Worm (Caenorhabditis elegans) whole organism, midembryonic: ENCODE measurements around the gene R07B1.11.

Experiments
- T22C8.4 ChIP-seq: fragments of 200-800 bp; sonication (Bioruptor generic); IDR thresholded peaks from 2 replicates; pipeline ENCODE4 v1.3.6; 2022; ENCODE audit warnings: missing genetic modification characterization, missing compliant biosample characterization
- cog-1 ChIP-seq: sonication (generic microtip); optimal IDR thresholded peaks from 2 replicates; lab custom pipeline; 2016; ENCODE audit warnings: missing genetic modification characterization, missing compliant biosample characterization
- flt-1 ChIP-seq: fragments of 200-800 bp; sonication (Bioruptor generic); IDR thresholded peaks from 2 replicates; pipeline ENCODE4 v1.3.6; 2022; ENCODE audit warnings: missing genetic modification characterization, missing compliant biosample characterization
- klf-2 ChIP-seq: fragments of 200-800 bp; sonication (Bioruptor generic); conservative IDR thresholded peaks from 2 replicates; pipeline ENCODE4 v1.3.6; 2022; ENCODE audit warnings: missing genetic modification reagents, missing genetic modification characterization, missing compliant biosample characterization
- med-1 ChIP-seq: sonication (generic microtip); optimal IDR thresholded peaks from 2 replicates; lab custom pipeline; 2017; ENCODE audit warnings: missing genetic modification characterization, mild to moderate bottlenecking, missing compliant biosample characterization, antibody characterized with exemption, missing genetic modification reagents; ENCODE audit not compliant: insufficient read depth
- ref-1 ChIP-seq: fragments of 200-800 bp; sonication (Bioruptor generic); conservative IDR thresholded peaks from 2 replicates; pipeline ENCODE4 v1.3.6; 2022; ENCODE audit warnings: missing genetic modification reagents, missing genetic modification characterization, missing compliant biosample characterization
- tab-1 ChIP-seq: fragments of 200-800 bp; sonication (Bioruptor generic); IDR thresholded peaks from 2 replicates; pipeline ENCODE4 v1.3.6; 2022; ENCODE audit warnings: missing genetic modification characterization, missing compliant biosample characterization
- ztf-23 ChIP-seq: fragments of 200-800 bp; sonication (Bioruptor generic); IDR thresholded peaks from 2 replicates; pipeline ENCODE4 v1.3.6; 2022; ENCODE audit warnings: missing genetic modification reagents, missing genetic modification characterization, missing compliant biosample characterization
- ztf-29 ChIP-seq: fragments of 200-800 bp; sonication (Bioruptor generic); IDR thresholded peaks from 2 replicates; pipeline ENCODE4 v1.3.6; 2022; ENCODE audit warnings: missing genetic modification reagents, missing genetic modification characterization, missing compliant biosample characterization

The R07B1.11 gene

ce11 chrX:9862916-9863624, 6.4 kb downstream of the R07B1.11 start, which contains the start of the genes gst-36 and R07B1.5:
Gene gst-36, minus strand, starts transcription at chrX:9862960.
Gene R07B1.5, plus strand, starts transcription at chrX:9863580.
- TF ChIP-seq T22C8.4 (GFP tag; lab: Robert Waterston, UW) (no peak), ref-1 (GFP tag; lab: Robert Waterston, UW) (no peak), cog-1 (tag; lab: Kevin White, UChicago) (no peak), ztf-29 (GFP tag; lab: Robert Waterston, UW) (no peak), klf-2 (GFP tag; lab: Robert Waterston, UW) (no peak), flt-1 (no peak), tab-1 (GFP tag; lab: Robert Waterston, UW) (no peak), med-1 (GFP tag; lab: Kevin White, UChicago) (no peak), ztf-23 (GFP tag; lab: Robert Waterston, UW) (no peak)

- no peak for TF ChIP-seq klf-2 (GFP tag; lab: Robert Waterston, UW)
- TF ChIP-seq ztf-29 (GFP tag; lab: Robert Waterston, UW), result no peak
- TF ChIP-seq tab-1 (GFP tag; lab: Robert Waterston, UW), result no peak
- TF ChIP-seq ztf-23 (GFP tag; lab: Robert Waterston, UW), result no peak
- no peak for TF ChIP-seq med-1 (GFP tag; lab: Kevin White, UChicago)
- no peak for TF ChIP-seq flt-1
- no peak for TF ChIP-seq T22C8.4 (GFP tag; lab: Robert Waterston, UW)
- no peak for TF ChIP-seq cog-1 (tag; lab: Kevin White, UChicago)
- no peak for TF ChIP-seq ref-1 (GFP tag; lab: Robert Waterston, UW)
These were observed 9.6 kb downstream of the R07B1.11 start, which contains the start of gene R07B1.6 for ce11 chrX:9866355-9866754. Gene R07B1.6, plus strand, starts transcription at chrX:9866655.

ce11 chrX:9868820-9869219, 12.1 kb downstream of the R07B1.11 start, which contains the start of gene R07B1.7:
Gene R07B1.7, plus strand, starts transcription at chrX:9869120.
- TF ChIP-seq klf-2 (GFP tag; lab: Robert Waterston, UW), result no peak
- TF ChIP-seq cog-1 (tag; lab: Kevin White, UChicago), result no peak
- TF ChIP-seq flt-1, result no peak
- no peak for TF ChIP-seq tab-1 (GFP tag; lab: Robert Waterston, UW)
- TF ChIP-seq ref-1 (GFP tag; lab: Robert Waterston, UW), result no peak
- no peak for TF ChIP-seq ztf-29 (GFP tag; lab: Robert Waterston, UW)
- TF ChIP-seq T22C8.4 (GFP tag; lab: Robert Waterston, UW), result no peak
- TF ChIP-seq med-1 (GFP tag; lab: Kevin White, UChicago), result no peak
- TF ChIP-seq ztf-23 (GFP tag; lab: Robert Waterston, UW), result no peak

- TF ChIP-seq cog-1 (tag; lab: Kevin White, UChicago), result no peak
These were observed 12.8 kb downstream of the R07B1.11 start, which contains the start of gene R07B1.13 for ce11 chrX:9869522-9869921. Gene R07B1.13, plus strand, starts transcription at chrX:9869822.

- TF ChIP-seq ztf-29 (GFP tag; lab: Robert Waterston, UW), result no peak
- no peak for TF ChIP-seq tab-1 (GFP tag; lab: Robert Waterston, UW)
- TF ChIP-seq klf-2 (GFP tag; lab: Robert Waterston, UW), result no peak
- no peak for TF ChIP-seq flt-1
- TF ChIP-seq T22C8.4 (GFP tag; lab: Robert Waterston, UW), result no peak
- no peak for TF ChIP-seq ref-1 (GFP tag; lab: Robert Waterston, UW)
- TF ChIP-seq ztf-23 (GFP tag; lab: Robert Waterston, UW), result no peak
- TF ChIP-seq med-1 (GFP tag; lab: Kevin White, UChicago), result no peak
- no peak for TF ChIP-seq cog-1 (tag; lab: Kevin White, UChicago)
These were observed 15.8 kb downstream of the R07B1.11 start, which contains the start of gene R07B1.8 for ce11 chrX:9872554-9872953. Gene R07B1.8, minus strand, starts transcription at chrX:9872654.

ce11 chrX:9877117-9877516, 20.4 kb downstream of the R07B1.11 start, which contains the start of gene R07B1.9:
Gene R07B1.9, plus strand, starts transcription at chrX:9877417.
- TF ChIP-seq ztf-29 (GFP tag; lab: Robert Waterston, UW), result no peak

ce11 chrX:9882112-9882511, 25.4 kb downstream of the R07B1.11 start, which contains the start of gene glo-1:
Gene glo-1, minus strand, starts transcription at chrX:9882212.
- TF ChIP-seq ztf-23 (GFP tag; lab: Robert Waterston, UW) (no peak), tab-1 (GFP tag; lab: Robert Waterston, UW) (no peak), flt-1 (no peak), ref-1 (GFP tag; lab: Robert Waterston, UW) (no peak), med-1 (GFP tag; lab: Kevin White, UChicago) (no peak), cog-1 (tag; lab: Kevin White, UChicago) (no peak)

- TF ChIP-seq tab-1 (GFP tag; lab: Robert Waterston, UW) (no peak), ref-1 (GFP tag; lab: Robert Waterston, UW) (no peak), T22C8.4 (GFP tag; lab: Robert Waterston, UW) (no peak), cog-1 (tag; lab: Kevin White, UChicago) (no peak), med-1 (GFP tag; lab: Kevin White, UChicago) (no peak)
These were observed 25.9 kb downstream of the R07B1.11 start for ce11 chrX:9882572-9882971.

ce11 chrX:9883837-9884324, 27.2 kb downstream of the R07B1.11 start, which contains the start of gene mrp-4:
Gene mrp-4, plus strand, starts transcription at chrX:9884274.
- TF ChIP-seq med-1 (GFP tag; lab: Kevin White, UChicago) (no peak), klf-2 (GFP tag; lab: Robert Waterston, UW) (no peak), ztf-23 (GFP tag; lab: Robert Waterston, UW) (no peak), flt-1 (no peak), ztf-29 (GFP tag; lab: Robert Waterston, UW) (no peak), ref-1 (GFP tag; lab: Robert Waterston, UW) (no peak), T22C8.4 (GFP tag; lab: Robert Waterston, UW) (no peak), cog-1 (tag; lab: Kevin White, UChicago) (no peak), tab-1 (GFP tag; lab: Robert Waterston, UW) (no peak)
